Worm (Caenorhabditis elegans) whole organism, L2 larva: Measurements from ENCODE around the gene nlp-82.
A peak's percentile ranks its signal among the peaks of the same experiment; 100 is the strongest.

Experiments
- C34F6.9 ChIP-seq: fragments of 150-350 bp; optimal IDR thresholded peaks from 2 replicates; lab custom pipeline; 2014; ENCODE audit warnings: missing biosample characterization, missing genetic modification characterization
- F13H6.1 ChIP-seq: sonication (generic microtip); optimal IDR thresholded peaks from 2 replicates; lab custom pipeline; 2016; ENCODE audit warnings: missing genetic modification characterization, missing compliant biosample characterization
- R02D3.7 ChIP-seq: fragments of 150-350 bp; optimal IDR thresholded peaks from 2 replicates; lab custom pipeline; 2014; ENCODE audit warnings: missing biosample characterization, missing genetic modification characterization
- Y55F3AM.14 ChIP-seq: fragments of 200-800 bp; sonication (Bioruptor generic); optimal IDR thresholded peaks from 2 replicates; lab custom pipeline; 2018; ENCODE audit warnings: mild to moderate bottlenecking, missing genetic modification characterization, missing compliant biosample characterization
- ZK546.5 ChIP-seq: sonication (generic microtip); optimal IDR thresholded peaks from 2 replicates; lab custom pipeline; 2017; ENCODE audit warnings: missing biosample characterization, missing genetic modification characterization
- alr-1 ChIP-seq: fragments of 150-350 bp; optimal IDR thresholded peaks from 2 replicates; lab custom pipeline; 2014; ENCODE audit warnings: missing biosample characterization, missing genetic modification characterization
- aly-2 ChIP-seq: fragments of 150-350 bp; optimal IDR thresholded peaks from 2 replicates; lab custom pipeline; 2014; ENCODE audit warnings: missing biosample characterization, missing genetic modification characterization
- ama-1 ChIP-seq: fragments of 150-350 bp; optimal IDR thresholded peaks from 2 replicates; lab custom pipeline; 2018; ENCODE audit warnings: inconsistent platforms
- blmp-1 ChIP-seq: sonication (generic microtip); optimal IDR thresholded peaks from 2 replicates; lab custom pipeline; 2017; ENCODE audit warnings: missing genetic modification characterization, mild to moderate bottlenecking, missing compliant biosample characterization, antibody characterized with exemption, moderate library complexity; ENCODE audit not compliant: insufficient read depth
- ceh-16 ChIP-seq: fragments of 150-350 bp; optimal IDR thresholded peaks from 2 replicates; lab custom pipeline; 2014; ENCODE audit warnings: missing biosample characterization, missing genetic modification characterization
- ceh-82 ChIP-seq: fragments of 150-350 bp; optimal IDR thresholded peaks from 2 replicates; lab custom pipeline; 2014; ENCODE audit warnings: missing biosample characterization, missing genetic modification characterization
- crh-2 ChIP-seq: sonication (generic microtip); optimal IDR thresholded peaks from 2 replicates; lab custom pipeline; 2017; ENCODE audit warnings: missing biosample characterization, missing genetic modification characterization
- dmd-4 ChIP-seq: sonication (generic microtip); optimal IDR thresholded peaks from 2 replicates; lab custom pipeline; 2017; ENCODE audit warnings: missing biosample characterization, missing genetic modification characterization
- egl-27 ChIP-seq: sonication (generic microtip); optimal IDR thresholded peaks from 3 replicates; lab custom pipeline; 2017; ENCODE audit warnings: missing biosample characterization, missing genetic modification reagents, missing genetic modification characterization
- elt-1 ChIP-seq: fragments of 150-350 bp; optimal IDR thresholded peaks from 2 replicates; lab custom pipeline; 2014; ENCODE audit warnings: missing biosample characterization, missing genetic modification characterization
- elt-3 ChIP-seq: sonication (generic microtip); optimal IDR thresholded peaks from 2 replicates; lab custom pipeline; 2017; ENCODE audit warnings: missing biosample characterization, missing genetic modification characterization
- fos-1 ChIP-seq: fragments of 150-350 bp; optimal IDR thresholded peaks from 2 replicates; lab custom pipeline; 2014; ENCODE audit warnings: missing biosample characterization, missing genetic modification characterization
- gmeb-1 ChIP-seq: fragments of 150-350 bp; optimal IDR thresholded peaks from 2 replicates; lab custom pipeline; 2014; ENCODE audit warnings: missing biosample characterization, missing genetic modification characterization
- lin-11 ChIP-seq: fragments of 150-350 bp; sonication (generic microtip); optimal IDR thresholded peaks from 2 replicates; lab custom pipeline; 2014; ENCODE audit warnings: missing biosample characterization, missing genetic modification characterization, inconsistent platforms, mixed read lengths
- lin-13 ChIP-seq: fragments of 150-350 bp; optimal IDR thresholded peaks from 2 replicates; lab custom pipeline; 2014; ENCODE audit warnings: missing biosample characterization, missing genetic modification reagents, missing genetic modification characterization
- lin-39 ChIP-seq: fragments of 150-350 bp; optimal IDR thresholded peaks from 2 replicates; lab custom pipeline; 2014; ENCODE audit warnings: missing biosample characterization, missing genetic modification reagents, missing genetic modification characterization
- lsy-2 ChIP-seq, 2 experiments: fragments of 150-350 bp in 1 of 2; sonication (generic microtip) in 1 of 2; optimal IDR thresholded peaks; 2 replicates each; lab custom pipeline; 2014 to 2017; ENCODE audit warnings: missing biosample characterization in 2 of 2, missing genetic modification characterization in 2 of 2
- mab-5 ChIP-seq: fragments of 150-350 bp; optimal IDR thresholded peaks from 2 replicates; lab custom pipeline; 2014; ENCODE audit warnings: missing biosample characterization, missing genetic modification characterization
- mbf-1 ChIP-seq: sonication (generic microtip); optimal IDR thresholded peaks from 2 replicates; lab custom pipeline; 2017; ENCODE audit warnings: missing biosample characterization, missing genetic modification characterization
- mdl-1 ChIP-seq, 2 experiments: fragments of 150-350 bp in 1 of 2; sonication (generic microtip) in 1 of 2; optimal IDR thresholded peaks; 2 replicates each; lab custom pipeline; 2017; ENCODE audit warnings: missing biosample characterization in 2 of 2, missing genetic modification characterization in 2 of 2
- nhr-10 ChIP-seq: sonication (generic microtip); optimal IDR thresholded peaks from 2 replicates; lab custom pipeline; 2017; ENCODE audit warnings: missing biosample characterization, missing genetic modification characterization
- nhr-11 ChIP-seq: fragments of 150-350 bp; optimal IDR thresholded peaks from 2 replicates; lab custom pipeline; 2014; ENCODE audit warnings: missing biosample characterization, missing genetic modification characterization
- nhr-12 ChIP-seq: fragments of 150-350 bp; optimal IDR thresholded peaks from 2 replicates; lab custom pipeline; 2014; ENCODE audit warnings: missing biosample characterization, missing genetic modification characterization
- nhr-129 ChIP-seq: fragments of 150-350 bp; optimal IDR thresholded peaks from 2 replicates; lab custom pipeline; 2014; ENCODE audit warnings: missing biosample characterization, missing genetic modification characterization
- nhr-21 ChIP-seq: fragments of 150-350 bp; optimal IDR thresholded peaks from 2 replicates; lab custom pipeline; 2014; ENCODE audit warnings: missing biosample characterization, missing genetic modification characterization
- nhr-23 ChIP-seq: fragments of 150-350 bp; optimal IDR thresholded peaks from 2 replicates; lab custom pipeline; 2014; ENCODE audit warnings: missing biosample characterization, missing genetic modification reagents, missing genetic modification characterization
- nhr-237 ChIP-seq: fragments of 150-350 bp; optimal IDR thresholded peaks from 2 replicates; lab custom pipeline; 2014; ENCODE audit warnings: missing biosample characterization, missing genetic modification characterization
- nhr-25 ChIP-seq: fragments of 150-350 bp; sonication (generic microtip); optimal IDR thresholded peaks from 3 replicates; lab custom pipeline; 2014; ENCODE audit warnings: missing biosample characterization, missing genetic modification characterization
- nhr-6 ChIP-seq: fragments of 150-350 bp; optimal IDR thresholded peaks from 2 replicates; lab custom pipeline; 2014; ENCODE audit warnings: missing biosample characterization, missing genetic modification characterization
- nhr-77 ChIP-seq: fragments of 150-350 bp; optimal IDR thresholded peaks from 2 replicates; lab custom pipeline; 2014; ENCODE audit warnings: missing biosample characterization, missing genetic modification characterization
- peb-1 ChIP-seq: fragments of 150-350 bp; optimal IDR thresholded peaks from 2 replicates; lab custom pipeline; 2014; ENCODE audit warnings: missing biosample characterization, missing genetic modification characterization
- sem-4 ChIP-seq: fragments of 150-350 bp; optimal IDR thresholded peaks from 2 replicates; lab custom pipeline; 2014; ENCODE audit warnings: missing biosample characterization, missing genetic modification reagents, missing genetic modification characterization
- skn-1 ChIP-seq: sonication (generic microtip); optimal IDR thresholded peaks from 2 replicates; lab custom pipeline; 2017; ENCODE audit warnings: missing biosample characterization, missing genetic modification characterization
- sma-3 ChIP-seq: sonication (generic microtip); optimal IDR thresholded peaks from 2 replicates; lab custom pipeline; 2016; ENCODE audit warnings: missing genetic modification reagents, missing genetic modification characterization, missing compliant biosample characterization
- sma-9 ChIP-seq, 2 experiments: fragments of 150-350 bp in 1 of 2; sonication (generic microtip) in 1 of 2; optimal IDR thresholded peaks; 2 replicates each; lab custom pipeline; 2014 to 2016; ENCODE audit warnings: missing genetic modification characterization in 2 of 2, mild to moderate bottlenecking in 1 of 2, missing biosample characterization in 1 of 2, missing compliant biosample characterization in 1 of 2, missing genetic modification reagents in 1 of 2, moderate library complexity in 1 of 2
- snpc-4 ChIP-seq: fragments of 150-350 bp; optimal IDR thresholded peaks from 2 replicates; lab custom pipeline; 2014; ENCODE audit warnings: missing biosample characterization, missing genetic modification characterization
- unc-39 ChIP-seq: fragments of 150-350 bp; optimal IDR thresholded peaks from 2 replicates; lab custom pipeline; 2014; ENCODE audit warnings: missing biosample characterization, missing genetic modification characterization
- unc-55 ChIP-seq: fragments of 150-350 bp; sonication (generic microtip); optimal IDR thresholded peaks from 3 replicates; lab custom pipeline; 2014; ENCODE audit warnings: missing biosample characterization, missing genetic modification reagents, missing genetic modification characterization
- unc-62 ChIP-seq: fragments of 150-350 bp; optimal IDR thresholded peaks from 2 replicates; lab custom pipeline; 2014; ENCODE audit warnings: missing biosample characterization, missing genetic modification reagents, missing genetic modification characterization
- zag-1 ChIP-seq: fragments of 150-350 bp; optimal IDR thresholded peaks from 2 replicates; lab custom pipeline; 2014; ENCODE audit warnings: missing biosample characterization, missing genetic modification characterization
- ztf-1 ChIP-seq: fragments of 200-800 bp; sonication (Bioruptor generic); conservative IDR thresholded peaks from 2 replicates; pipeline ENCODE4 v1.3.6; 2022; ENCODE audit warnings: missing genetic modification characterization, missing compliant biosample characterization
- ztf-11 ChIP-seq: sonication (generic microtip); optimal IDR thresholded peaks from 2 replicates; lab custom pipeline; 2017; ENCODE audit warnings: missing biosample characterization, missing genetic modification characterization
- ztf-4 ChIP-seq: fragments of 150-350 bp; optimal IDR thresholded peaks from 2 replicates; lab custom pipeline; 2014; ENCODE audit warnings: missing biosample characterization, missing genetic modification characterization

The nlp-82 gene

ce11 chrII:9289127-9289526, 35.0 kb upstream of the nlp-82 start:
- TF ChIP-seq nhr-21 (tag; lab: Kevin White, UChicago) (no peak), fos-1 (no peak), ztf-1 (GFP tag; lab: Robert Waterston, UW) (no peak), mbf-1 (tag; lab: Kevin White, UChicago) (no peak), nhr-10 (tag; lab: Kevin White, UChicago) (no peak), lin-39 (tag; lab: Kevin White, UChicago) (no peak), crh-2 (tag; lab: Kevin White, UChicago) (no peak), nhr-25 (no peak), zag-1 (tag; lab: Kevin White, UChicago) (no peak)

ce11 chrII:9285171-9286025, 31.3 kb upstream of the nlp-82 start, which contains the start of gene mtrr-1:
Gene mtrr-1 (plus strand): TSS chrII:9285975.
- TF ChIP-seq ama-1 (lab: Kevin White, UChicago) (peak; percentile 58), nhr-12 (no peak), unc-55 (GFP tag; lab: Kevin White, UChicago) (peak; percentile 66), nhr-129 (tag; lab: Kevin White, UChicago) (no peak), nhr-21 (tag; lab: Kevin White, UChicago) (no peak), nhr-25 (peak; percentile 3), ceh-16 (tag; lab: Kevin White, UChicago) (no peak), lin-13 (GFP tag; lab: Kevin White, UChicago) (peak; percentile 11), ztf-11 (tag; lab: Kevin White, UChicago) (no peak), mdl-1 (tag; optimal IDR thresholded peaks at IDR 0.05; lab: Kevin White, UChicago) (no peak), egl-27 (tag; lab: Kevin White, UChicago) (no peak), nhr-11 (no peak), snpc-4 (tag; lab: Kevin White, UChicago) (no peak), nhr-237 (tag; lab: Kevin White, UChicago) (no peak), mbf-1 (tag; lab: Kevin White, UChicago) (no peak), peb-1 (tag; lab: Kevin White, UChicago) (no peak), elt-1 (tag; lab: Kevin White, UChicago) (no peak), elt-3 (tag; lab: Kevin White, UChicago) (no peak), Y55F3AM.14 (GFP tag; lab: Kevin White, UChicago) (no peak), dmd-4 (tag; lab: Kevin White, UChicago) (no peak), ZK546.5 (tag; lab: Kevin White, UChicago) (no peak), gmeb-1 (no peak), sem-4 (tag; lab: Kevin White, UChicago) (no peak), ztf-1 (GFP tag; lab: Robert Waterston, UW) (no peak), unc-62 (GFP tag; lab: Kevin White, UChicago) (no peak), alr-1 (no peak), C34F6.9 (tag; lab: Kevin White, UChicago) (peak; percentile 2), fos-1 (peak; percentile 6), aly-2 (tag; lab: Kevin White, UChicago) (no peak), R02D3.7 (tag; lab: Kevin White, UChicago) (no peak), lin-11 (tag; lab: Kevin White, UChicago) (no peak), mab-5 (tag; lab: Kevin White, UChicago) (peak; percentile 48), ztf-4 (tag; lab: Kevin White, UChicago) (peak; percentile 52), F13H6.1 (tag; lab: Kevin White, UChicago) (no peak), nhr-10 (tag; lab: Kevin White, UChicago) (no peak), nhr-77 (tag; lab: Kevin White, UChicago) (no peak), sma-9 (GFP tag; optimal IDR thresholded peaks at IDR 0.05; lab: Kevin White, UChicago) (peak; percentile 53), sma-9 (tag; optimal IDR thresholded peaks at IDR 0.05; lab: Kevin White, UChicago) (no peak), zag-1 (tag; lab: Kevin White, UChicago) (no peak), lin-39 (tag; lab: Kevin White, UChicago) (no peak), nhr-23 (no peak), lsy-2 (tag; optimal IDR thresholded peaks at IDR 0.05; lab: Kevin White, UChicago) (peak in 1 of 2 experiments; percentile 86), blmp-1 (no peak), unc-39 (tag; lab: Kevin White, UChicago) (no peak), ceh-82 (tag; lab: Kevin White, UChicago) (no peak), nhr-6 (no peak), sma-3 (GFP tag; lab: Kevin White, UChicago) (no peak), skn-1 (tag; lab: Kevin White, UChicago) (no peak), crh-2 (tag; lab: Kevin White, UChicago) (peak; percentile 30)
